Worm (Caenorhabditis elegans): ENCODE measurements around the gene pgp-6.

Gene pgp-6

DNA sequence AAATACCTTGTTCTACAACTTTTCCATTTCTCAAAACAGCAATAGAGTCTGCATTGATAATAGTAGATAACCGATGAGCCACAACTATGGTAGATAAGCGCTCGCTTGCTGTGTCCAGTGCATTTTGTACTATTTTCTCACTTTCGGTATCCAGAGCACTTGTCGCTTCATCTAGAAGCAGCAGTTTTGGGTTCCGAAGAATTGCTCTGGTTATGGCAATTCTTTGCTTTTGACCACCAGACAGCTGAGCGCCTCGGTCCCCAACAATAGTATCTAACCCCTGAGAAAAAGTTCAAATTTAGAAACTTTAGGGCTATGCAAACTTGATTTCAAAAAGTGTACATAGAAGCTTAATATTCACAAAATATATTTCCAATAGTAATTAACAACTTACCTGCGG lies 17.6 kb downstream of the pgp-6 start:
- peak; percentile 13 for TF ChIP-seq ahr-1 (tag; optimal IDR thresholded peaks at IDR 0.05)
- no peak for TF ChIP-seq ceh-19 (GFP tag; optimal IDR thresholded peaks at IDR 0.05)
- TF ChIP-seq elt-4 (tag; optimal IDR thresholded peaks at IDR 0.05) = no peak
- TF ChIP-seq fax-1 (tag; optimal IDR thresholded peaks at IDR 0.05) = no peak

DNA sequence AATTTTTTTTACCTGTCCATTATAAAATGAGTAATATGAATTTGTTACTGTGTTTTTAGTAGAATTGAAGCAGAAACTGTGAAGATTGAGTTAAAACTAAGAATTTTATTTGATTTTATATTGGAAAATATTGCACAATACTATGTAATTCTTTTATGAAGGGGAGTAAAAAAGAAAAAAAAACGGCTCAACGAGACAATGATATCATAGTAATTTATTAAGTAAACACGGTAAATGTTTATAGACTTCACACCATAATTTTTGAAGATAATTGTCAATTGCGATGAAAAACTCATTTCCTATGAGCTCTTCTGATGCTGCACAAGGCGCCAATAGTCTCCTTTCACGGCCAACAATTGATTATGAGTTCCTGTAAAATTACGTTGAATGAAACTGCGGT lies 18.0 kb downstream of the pgp-6 start, which contains the start of gene pgp-5:
pgp-5 (minus strand) TSS at position 87 of the 400 bp plus-strand sequence.
- TF ChIP-seq Y22D7AL.16 (tag; optimal IDR thresholded peaks at IDR 0.05) (no peak), ceh-19 (GFP tag; optimal IDR thresholded peaks at IDR 0.05) (no peak), hlh-6 (tag; optimal IDR thresholded peaks at IDR 0.05) (no peak), madf-2 (tag; optimal IDR thresholded peaks at IDR 0.05) (no peak), ets-4 (tag; optimal IDR thresholded peaks at IDR 0.05) (no peak), unc-86 (tag; optimal IDR thresholded peaks at IDR 0.05) (no peak), ztf-16 (tag; optimal IDR thresholded peaks at IDR 0.05) (no peak), pag-3 (tag; optimal IDR thresholded peaks at IDR 0.05; ENCODE audit: borderline replicate concordance) (no peak), pros-1 (tag; optimal IDR thresholded peaks at IDR 0.05) (no peak), unc-42 (tag; optimal IDR thresholded peaks at IDR 0.05) (no peak), sox-2 (GFP tag; IDR thresholded peaks at IDR 0.05) (no peak), hlh-13 (GFP tag; optimal IDR thresholded peaks at IDR 0.05) (no peak), unc-3 (GFP tag; conservative IDR thresholded peaks at IDR 0.05) (no peak), unc-3 (tag; optimal IDR thresholded peaks at IDR 0.05) (no peak), ref-2 (tag; optimal IDR thresholded peaks at IDR 0.05) (no peak), K02D7.2 (tag; optimal IDR thresholded peaks at IDR 0.05) (no peak), hlh-30 (tag; optimal IDR thresholded peaks at IDR 0.05; ENCODE audit: insufficient read depth) (no peak), ceh-45 (GFP tag; IDR thresholded peaks at IDR 0.05) (no peak), ceh-34 (tag; optimal IDR thresholded peaks at IDR 0.05) (no peak), pqm-1 (tag; optimal IDR thresholded peaks at IDR 0.05) (no peak), unc-55 (GFP tag; optimal IDR thresholded peaks at IDR 0.05) (no peak)

DNA sequence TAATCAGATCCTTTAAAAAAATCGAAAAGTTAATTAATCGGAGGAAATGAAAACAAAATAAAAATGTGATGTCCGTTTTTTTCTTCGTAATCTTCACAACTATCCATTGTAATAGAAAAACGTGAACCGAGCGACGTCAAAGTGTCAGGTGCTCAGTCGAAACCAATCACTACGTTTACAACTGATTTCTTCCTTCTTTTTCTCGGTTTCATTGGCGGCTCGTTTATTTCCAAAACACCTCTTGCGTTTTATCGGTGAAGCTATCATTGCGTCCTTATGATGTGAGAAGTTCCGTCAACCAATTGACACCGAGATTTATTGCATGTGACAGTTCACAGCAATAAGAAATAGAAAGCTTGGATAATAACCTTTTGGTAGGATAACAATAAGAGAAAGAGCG lies 24.0 kb downstream of the pgp-6 start:
- TF ChIP-seq unc-55 (GFP tag; optimal IDR thresholded peaks at IDR 0.05) (peak; percentile 30), syd-9 (tag; optimal IDR thresholded peaks at IDR 0.05) (no peak), tbx-7 (tag; optimal IDR thresholded peaks at IDR 0.05) (no peak), hlh-8 (tag; optimal IDR thresholded peaks at IDR 0.05) (no peak), nfya-1 (tag; optimal IDR thresholded peaks at IDR 0.05) (peak; percentile 52)

DNA sequence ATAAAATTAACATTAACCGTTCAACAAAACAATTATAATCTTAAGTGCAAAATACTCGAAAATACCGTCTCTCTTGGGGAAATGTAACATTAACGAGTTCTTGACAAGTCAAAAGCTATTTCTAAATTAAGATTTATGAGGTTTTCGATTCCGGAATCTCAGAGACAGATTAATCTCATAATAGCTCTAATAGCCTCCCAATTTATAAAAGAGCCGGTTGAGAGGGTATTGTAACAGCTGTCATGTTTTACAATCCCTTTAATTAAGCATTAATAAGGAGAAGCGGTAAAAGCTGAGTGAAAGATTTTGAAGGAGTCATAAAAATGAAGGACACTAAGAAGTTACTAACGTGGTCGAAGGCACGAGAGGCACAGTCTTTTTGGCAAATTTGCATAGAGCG lies 25.5 kb downstream of the pgp-6 start:
- no peak for TF ChIP-seq C38D4.7 (GFP tag; optimal IDR thresholded peaks at IDR 0.05)
- peak; percentile 24 for TF ChIP-seq pax-1 (tag; optimal IDR thresholded peaks at IDR 0.05)
- peak; percentile 51 for TF ChIP-seq unc-42 (tag; optimal IDR thresholded peaks at IDR 0.05)
- no peak for TF ChIP-seq ceh-9 (tag; optimal IDR thresholded peaks at IDR 0.05)

DNA sequence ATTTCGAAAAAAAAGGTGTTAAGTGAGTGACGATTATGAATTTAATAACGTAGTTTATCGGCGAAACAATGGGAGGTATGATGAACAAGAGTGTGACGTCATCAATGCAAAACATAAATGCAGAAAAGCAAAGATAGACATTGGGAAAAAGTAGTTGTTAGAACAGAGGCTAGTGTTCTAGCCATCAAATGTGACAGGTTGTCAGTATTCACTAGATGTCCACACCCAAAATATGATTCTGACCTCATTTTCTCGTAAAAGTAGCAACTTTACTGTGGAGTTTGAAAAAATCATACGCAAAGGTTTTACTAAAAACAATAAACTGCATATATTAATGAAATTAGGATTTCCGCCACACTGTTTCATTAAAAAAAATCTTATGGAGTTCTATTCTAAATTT lies 26.0 kb downstream of the pgp-6 start:
- TF ChIP-seq elt-2 (tag; optimal IDR thresholded peaks at IDR 0.05) (no peak), unc-55 (GFP tag; optimal IDR thresholded peaks at IDR 0.05) (peak; percentile 58), tbx-2 (tag; optimal IDR thresholded peaks at IDR 0.05) (no peak), pax-1 (tag; optimal IDR thresholded peaks at IDR 0.05) (no peak), ceh-6 (GFP tag; optimal IDR thresholded peaks at IDR 0.05) (no peak)

DNA sequence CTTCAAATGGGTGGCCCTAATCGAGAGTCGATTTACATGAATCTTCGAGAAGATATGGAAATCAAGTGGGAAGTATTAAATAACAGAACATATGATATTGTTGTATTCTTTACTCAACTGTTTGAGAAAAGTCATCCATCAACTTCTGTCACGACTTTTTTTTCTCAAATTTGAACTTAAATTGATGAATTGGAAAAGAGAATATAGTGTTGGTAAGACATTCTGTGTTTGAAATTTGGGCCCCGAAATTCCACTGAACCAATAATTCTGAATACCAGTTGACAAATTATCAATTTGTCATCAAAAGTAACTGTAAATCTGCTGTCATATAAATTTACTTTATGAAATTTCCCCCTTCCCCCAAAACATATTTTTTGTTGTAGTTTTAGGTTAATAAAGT lies 30.3 kb downstream of the pgp-6 start:
- no peak for TF ChIP-seq tbx-2 (tag; optimal IDR thresholded peaks at IDR 0.05)
- no peak for TF ChIP-seq hlh-6 (tag; optimal IDR thresholded peaks at IDR 0.05)
- TF ChIP-seq elt-2 (tag; optimal IDR thresholded peaks at IDR 0.05) = no peak
- TF ChIP-seq ama-1 (optimal IDR thresholded peaks at IDR 0.05) = no peak
- no peak for TF ChIP-seq tbx-7 (tag; optimal IDR thresholded peaks at IDR 0.05)
- TF ChIP-seq ceh-31 (tag; optimal IDR thresholded peaks at IDR 0.05) = no peak
- TF ChIP-seq unc-55 (GFP tag; optimal IDR thresholded peaks at IDR 0.05) = no peak
- no peak for TF ChIP-seq pha-2 (tag; optimal IDR thresholded peaks at IDR 0.05)
- TF ChIP-seq Y22D7AL.16 (tag; optimal IDR thresholded peaks at IDR 0.05) = no peak
- TF ChIP-seq eyg-1 (tag; optimal IDR thresholded peaks at IDR 0.05) = no peak
- TF ChIP-seq unc-86 (tag; optimal IDR thresholded peaks at IDR 0.05) = no peak
- no peak for TF ChIP-seq unc-3 (GFP tag; conservative IDR thresholded peaks at IDR 0.05)
- no peak for TF ChIP-seq unc-3 (tag; optimal IDR thresholded peaks at IDR 0.05)
- no peak for TF ChIP-seq ahr-1 (tag; optimal IDR thresholded peaks at IDR 0.05)
- TF ChIP-seq ceh-14 (tag; optimal IDR thresholded peaks at IDR 0.05) = no peak
- TF ChIP-seq hlh-8 (tag; optimal IDR thresholded peaks at IDR 0.05) = no peak
- no peak for TF ChIP-seq pag-3 (tag; optimal IDR thresholded peaks at IDR 0.05; ENCODE audit: borderline replicate concordance)
- TF ChIP-seq npax-4 (tag; optimal IDR thresholded peaks at IDR 0.05) = no peak
- TF ChIP-seq ets-4 (tag; optimal IDR thresholded peaks at IDR 0.05) = no peak
- TF ChIP-seq dve-1 (tag; optimal IDR thresholded peaks at IDR 0.05) = no peak

Measured in whole organism, late embryonic.